Worm (Caenorhabditis elegans) whole organism, midembryonic: ENCODE measurements around the gene T15B7.8.

Source experiments
- med-1 ChIP-seq: sonication (generic microtip); optimal IDR thresholded peaks from 2 replicates; lab custom pipeline; 2017; ENCODE audit warnings: missing genetic modification characterization, mild to moderate bottlenecking, missing compliant biosample characterization, antibody characterized with exemption, missing genetic modification reagents; ENCODE audit not compliant: insufficient read depth
- ref-1 ChIP-seq: fragments of 200-800 bp; sonication (Bioruptor generic); conservative IDR thresholded peaks from 2 replicates; pipeline ENCODE4 v1.3.6; 2022; ENCODE audit warnings: missing genetic modification reagents, missing genetic modification characterization, missing compliant biosample characterization
- ztf-23 ChIP-seq: fragments of 200-800 bp; sonication (Bioruptor generic); IDR thresholded peaks from 2 replicates; pipeline ENCODE4 v1.3.6; 2022; ENCODE audit warnings: missing genetic modification reagents, missing genetic modification characterization, missing compliant biosample characterization

ce11 chrV:6813862-6814261 is 7.7 kb upstream of the T15B7.8 start:
- TF ChIP-seq med-1 (GFP tag; lab: Kevin White, UChicago) (no peak), ref-1 (GFP tag; lab: Robert Waterston, UW) (no peak), ztf-23 (GFP tag; lab: Robert Waterston, UW) (no peak)
